Fruit fly (Drosophila melanogaster) whole organism, embryonic: Measurements from ENCODE around the gene siz.

Experiments
- Abd-B ChIP-seq: fragments of 200-800 bp; sonication (Bioruptor generic); optimal IDR thresholded peaks from 2 replicates; lab custom pipeline; 2018; ENCODE audit warnings: missing biosample characterization, mild to moderate bottlenecking, missing genetic modification characterization, moderate library complexity
- Asciz ChIP-seq: fragments of 200-800 bp; sonication (Bioruptor generic); optimal IDR thresholded peaks from 2 replicates; lab custom pipeline; 2017; ENCODE audit warnings: missing biosample characterization, mild to moderate bottlenecking, missing genetic modification characterization, missing genetic modification reagents
- B-H2 ChIP-seq: fragments of 200-800 bp; sonication (Bioruptor generic); optimal IDR thresholded peaks from 2 replicates; lab custom pipeline; 2018; ENCODE audit warnings: missing biosample characterization, mild to moderate bottlenecking, missing genetic modification characterization
- CG10209 ChIP-seq: fragments of 200-800 bp; sonication (Bioruptor generic); optimal IDR thresholded peaks from 3 replicates; lab custom pipeline; 2017; ENCODE audit warnings: missing biosample characterization, mild to moderate bottlenecking, missing genetic modification characterization, missing genetic modification reagents
- CG10274 ChIP-seq: fragments of 200-800 bp; sonication (Bioruptor generic); optimal IDR thresholded peaks from 3 replicates; lab custom pipeline; 2017; ENCODE audit warnings: missing biosample characterization, mild to moderate bottlenecking, missing genetic modification characterization
- CG10543 ChIP-seq: fragments of 200-800 bp; sonication (Bioruptor generic); optimal IDR thresholded peaks from 3 replicates; lab custom pipeline; 2017; ENCODE audit warnings: missing biosample characterization, mild to moderate bottlenecking, missing genetic modification characterization, moderate library complexity
- CG12744 ChIP-seq: fragments of 200-800 bp; sonication (Bioruptor generic); optimal IDR thresholded peaks from 2 replicates; lab custom pipeline; 2016; ENCODE audit warnings: missing biosample characterization, missing genetic modification characterization
- CG15269 ChIP-seq: fragments of 200-800 bp; sonication (Bioruptor generic); optimal IDR thresholded peaks from 2 replicates; lab custom pipeline; 2018; ENCODE audit warnings: missing biosample characterization, mild to moderate bottlenecking, missing genetic modification characterization, moderate library complexity
- CG1647 ChIP-seq: fragments of 200-800 bp; sonication (Bioruptor generic); optimal IDR thresholded peaks from 3 replicates; lab custom pipeline; 2016; ENCODE audit warnings: missing biosample characterization, missing genetic modification characterization
- CG16815 ChIP-seq: fragments of 200-800 bp; sonication (Bioruptor generic); optimal IDR thresholded peaks from 3 replicates; lab custom pipeline; 2017; ENCODE audit warnings: missing biosample characterization, mild to moderate bottlenecking, missing genetic modification characterization
- CG16863 ChIP-seq: fragments of 200-800 bp; sonication (Bioruptor generic); optimal IDR thresholded peaks from 3 replicates; lab custom pipeline; 2016; ENCODE audit warnings: missing biosample characterization, missing genetic modification characterization
- CG17829 ChIP-seq: fragments of 200-800 bp; optimal IDR thresholded peaks from 2 replicates; lab custom pipeline; 2019; ENCODE audit warnings: missing biosample characterization, mild to moderate bottlenecking, missing genetic modification characterization, moderate library complexity
- CG17912 ChIP-seq: fragments of 200-800 bp; sonication (Bioruptor generic); optimal IDR thresholded peaks from 2 replicates; lab custom pipeline; 2018; ENCODE audit warnings: missing biosample characterization, mild to moderate bottlenecking, missing genetic modification characterization
- CG1832 ChIP-seq: fragments of 200-800 bp; sonication (Bioruptor generic); optimal IDR thresholded peaks from 2 replicates; lab custom pipeline; 2017; ENCODE audit warnings: missing biosample characterization, mild to moderate bottlenecking, missing genetic modification characterization, inconsistent platforms
- CG18476 ChIP-seq: fragments of 200-800 bp; sonication (Bioruptor generic); optimal IDR thresholded peaks from 2 replicates; lab custom pipeline; 2016; ENCODE audit warnings: missing biosample characterization, mild to moderate bottlenecking, missing genetic modification characterization
- CG31441 ChIP-seq: fragments of 200-800 bp; sonication (Bioruptor generic); IDR thresholded peaks from 2 replicates; pipeline ENCODE4 v1.3.6; 2022; ENCODE audit warnings: missing biosample characterization, missing genetic modification characterization
- CG4404 ChIP-seq: fragments of 200-800 bp; sonication (Bioruptor generic); IDR thresholded peaks from 2 replicates; pipeline ENCODE4 v1.3.6; 2022; ENCODE audit warnings: missing biosample characterization, missing genetic modification characterization
- CG6272 ChIP-seq: fragments of 200-800 bp; sonication (Bioruptor generic); IDR thresholded peaks from 2 replicates; pipeline ENCODE4 v1.3.6; 2022; ENCODE audit warnings: missing biosample characterization, missing genetic modification characterization
- CG6654 ChIP-seq: fragments of 200-800 bp; sonication (Bioruptor generic); optimal IDR thresholded peaks from 2 replicates; lab custom pipeline; 2017; ENCODE audit warnings: missing biosample characterization, mild to moderate bottlenecking, missing genetic modification characterization
- CG6683 ChIP-seq: fragments of 200-800 bp; sonication (Bioruptor generic); optimal IDR thresholded peaks from 2 replicates; lab custom pipeline; 2017; ENCODE audit warnings: missing biosample characterization, mild to moderate bottlenecking, missing genetic modification characterization, missing genetic modification reagents
- CG8924 ChIP-seq: fragments of 200-800 bp; optimal IDR thresholded peaks from 3 replicates; lab custom pipeline; 2019; ENCODE audit warnings: missing biosample characterization, mild to moderate bottlenecking, missing genetic modification characterization, moderate library complexity
- CkIIα-i1 ChIP-seq: fragments of 200-800 bp; sonication (Bioruptor generic); IDR thresholded peaks from 2 replicates; pipeline ENCODE4 v1.3.6; 2022; ENCODE audit warnings: missing biosample characterization, missing genetic modification characterization
- Fer1 ChIP-seq: fragments of 200-800 bp; sonication (Bioruptor generic); optimal IDR thresholded peaks from 2 replicates; lab custom pipeline; 2017; ENCODE audit warnings: missing biosample characterization, mild to moderate bottlenecking, missing genetic modification characterization
- H2.0 ChIP-seq: fragments of 200-800 bp; sonication (Bioruptor generic); IDR thresholded peaks from 2 replicates; pipeline ENCODE4 v1.3.6; 2022; ENCODE audit warnings: missing biosample characterization, missing genetic modification characterization
- HLH4C ChIP-seq: fragments of 200-800 bp; sonication (Bioruptor generic); IDR thresholded peaks from 3 replicates; pipeline ENCODE4 v1.3.6; 2022; ENCODE audit warnings: missing biosample characterization, missing genetic modification characterization; ENCODE audit not compliant: partially characterized antibody
- Hmx ChIP-seq: fragments of 200-800 bp; sonication (Bioruptor generic); optimal IDR thresholded peaks from 2 replicates; lab custom pipeline; 2016; ENCODE audit warnings: missing biosample characterization, missing genetic modification characterization
- MTF-1 ChIP-seq: fragments of 200-800 bp; sonication (Bioruptor generic); optimal IDR thresholded peaks from 2 replicates; lab custom pipeline; 2018; ENCODE audit warnings: missing biosample characterization, mild to moderate bottlenecking, missing genetic modification characterization, borderline replicate concordance
- Mes4 ChIP-seq: fragments of 200-800 bp; sonication (Bioruptor generic); optimal IDR thresholded peaks from 2 replicates; lab custom pipeline; 2016; ENCODE audit warnings: missing biosample characterization, missing genetic modification characterization
- Pdp1 ChIP-seq, 2 experiments: fragments of 200-800 bp; sonication (Bioruptor generic); optimal IDR thresholded peaks; 3 replicates each; lab custom pipeline; 2016; ENCODE audit warnings: missing biosample characterization in 2 of 2, missing genetic modification characterization in 2 of 2, mild to moderate bottlenecking in 1 of 2, moderate library complexity in 1 of 2
- abd-A ChIP-seq: fragments of 200-800 bp; sonication (Bioruptor generic); optimal IDR thresholded peaks from 3 replicates; lab custom pipeline; 2019; ENCODE audit warnings: missing biosample characterization, mild to moderate bottlenecking, missing genetic modification characterization, moderate library complexity
- az2 ChIP-seq: fragments of 200-800 bp; sonication (Bioruptor generic); optimal IDR thresholded peaks from 3 replicates; lab custom pipeline; 2016; ENCODE audit warnings: missing biosample characterization, missing genetic modification characterization
- bigmax ChIP-seq: fragments of 200-800 bp; sonication (Bioruptor generic); optimal IDR thresholded peaks from 2 replicates; lab custom pipeline; 2018; ENCODE audit warnings: missing biosample characterization, mild to moderate bottlenecking, missing genetic modification characterization
- bowl ChIP-seq: fragments of 200-800 bp; sonication (Bioruptor generic); IDR thresholded peaks from 2 replicates; pipeline ENCODE4 v1.3.6; 2022; ENCODE audit warnings: missing biosample characterization, missing genetic modification characterization
- btn ChIP-seq: fragments of 200-800 bp; sonication (Bioruptor generic); optimal IDR thresholded peaks from 2 replicates; lab custom pipeline; 2016; ENCODE audit warnings: missing biosample characterization, missing genetic modification characterization
- ci ChIP-seq: fragments of 200-800 bp; sonication (Bioruptor generic); IDR thresholded peaks from 3 replicates; pipeline ENCODE4 v1.3.6; 2022; ENCODE audit warnings: missing biosample characterization, missing genetic modification characterization
- corto ChIP-seq: fragments of 200-800 bp; sonication (Bioruptor generic); optimal IDR thresholded peaks from 2 replicates; lab custom pipeline; 2016; ENCODE audit warnings: missing biosample characterization, mild to moderate bottlenecking, missing genetic modification characterization, moderate library complexity
- dmrt99B ChIP-seq: fragments of 200-800 bp; sonication (Bioruptor generic); optimal IDR thresholded peaks from 2 replicates; lab custom pipeline; 2018; ENCODE audit warnings: missing biosample characterization, mild to moderate bottlenecking, missing genetic modification characterization, moderate library complexity
- grau ChIP-seq: fragments of 200-800 bp; optimal IDR thresholded peaks from 3 replicates; lab custom pipeline; 2019; ENCODE audit warnings: missing biosample characterization, mild to moderate bottlenecking, missing genetic modification characterization, moderate library complexity
- gro ChIP-seq: fragments of 200-800 bp; sonication (Bioruptor generic); optimal IDR thresholded peaks from 2 replicates; lab custom pipeline; 2016; ENCODE audit warnings: missing biosample characterization, missing genetic modification characterization
- gsb-n ChIP-seq: fragments of 200-800 bp; sonication (Bioruptor generic); optimal IDR thresholded peaks from 3 replicates; lab custom pipeline; 2018; ENCODE audit warnings: missing biosample characterization, mild to moderate bottlenecking, missing genetic modification characterization
- lilli ChIP-seq: fragments of 200-800 bp; sonication (Bioruptor generic); optimal IDR thresholded peaks from 3 replicates; lab custom pipeline; 2016; ENCODE audit warnings: missing biosample characterization, missing genetic modification characterization
- oc ChIP-seq: fragments of 200-800 bp; sonication (Bioruptor generic); optimal IDR thresholded peaks from 2 replicates; lab custom pipeline; 2018; ENCODE audit warnings: missing biosample characterization, mild to moderate bottlenecking, missing genetic modification characterization, moderate library complexity
- pzg ChIP-seq: fragments of 200-800 bp; sonication (Bioruptor generic); optimal IDR thresholded peaks from 3 replicates; lab custom pipeline; 2018; ENCODE audit warnings: missing biosample characterization, mild to moderate bottlenecking, missing genetic modification characterization, moderate library complexity
- repo ChIP-seq: fragments of 200-800 bp; sonication (Bioruptor generic); optimal IDR thresholded peaks from 2 replicates; lab custom pipeline; 2016; ENCODE audit warnings: missing biosample characterization, missing genetic modification characterization
- salm ChIP-seq: fragments of 200-800 bp; sonication (Bioruptor generic); optimal IDR thresholded peaks from 2 replicates; lab custom pipeline; 2018; ENCODE audit warnings: missing biosample characterization, mild to moderate bottlenecking, missing genetic modification characterization
- sd ChIP-seq: fragments of 200-800 bp; sonication (Bioruptor generic); optimal IDR thresholded peaks from 3 replicates; lab custom pipeline; 2018; ENCODE audit warnings: missing biosample characterization, mild to moderate bottlenecking, missing genetic modification characterization, moderate library complexity
- sisA ChIP-seq: fragments of 200-800 bp; sonication (Bioruptor generic); IDR thresholded peaks from 2 replicates; pipeline ENCODE4 v1.3.6; 2022; ENCODE audit warnings: missing biosample characterization, missing genetic modification characterization
- sug ChIP-seq: fragments of 200-800 bp; optimal IDR thresholded peaks from 2 replicates; lab custom pipeline; 2019; ENCODE audit warnings: missing biosample characterization, mild to moderate bottlenecking, missing genetic modification characterization, moderate library complexity
- usp ChIP-seq: fragments of >200 bp; optimal IDR thresholded peaks from 2 replicates; lab custom pipeline; 2017; ENCODE audit warnings: missing biosample characterization, missing genetic modification characterization
- vvl ChIP-seq: fragments of 200-800 bp; sonication (Bioruptor generic); IDR thresholded peaks from 2 replicates; pipeline ENCODE4 v1.3.6; 2022; ENCODE audit warnings: missing biosample characterization, missing genetic modification characterization
- zen ChIP-seq: fragments of 200-800 bp; sonication (Bioruptor generic); optimal IDR thresholded peaks from 3 replicates; lab custom pipeline; 2018; ENCODE audit warnings: missing biosample characterization, mild to moderate bottlenecking, missing genetic modification characterization, moderate library complexity

siz gene

DNA sequence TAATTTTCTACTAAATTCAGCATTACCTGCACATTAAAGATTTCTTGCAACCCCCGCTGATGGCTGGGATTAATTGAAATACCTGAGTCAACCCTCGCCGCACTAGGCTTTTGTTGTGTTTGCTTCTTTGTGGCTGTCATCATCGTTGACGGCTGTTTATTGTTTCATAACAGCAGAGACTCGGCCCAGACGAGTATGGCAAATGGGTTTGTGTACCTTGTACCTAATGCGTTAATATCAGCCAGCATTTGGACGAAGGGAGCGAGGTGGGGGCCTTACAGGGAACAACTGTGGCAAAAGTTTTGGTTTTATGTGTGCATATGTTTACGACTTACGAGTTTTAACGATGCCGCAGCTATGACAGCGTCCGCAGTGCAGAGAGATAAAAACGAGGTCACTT lies 21.5 kb downstream of the siz start:
- TF ChIP-seq CG10274 (GFP tag; lab: Kevin White, UChicago) = no peak
- TF ChIP-seq ci = 0 out of 3 replicates have a peak, but pooled peaks have one; percentile 42
- no peak for TF ChIP-seq CG1832 (GFP tag; lab: Kevin White, UChicago)
- no peak for TF ChIP-seq CG12744 (GFP tag; lab: Kevin White, UChicago)
- peak; percentile 25 for TF ChIP-seq dmrt99B (tag; lab: Kevin White, UChicago)
- TF ChIP-seq CG16815 (GFP tag; lab: Kevin White, UChicago) = no peak
- peak; percentile 1 for TF ChIP-seq gsb-n (tag; lab: Kevin White, UChicago)
- TF ChIP-seq Abd-B (GFP tag; lab: Kevin White, UChicago) = peak; percentile 62
- no peak for TF ChIP-seq CG17829
- TF ChIP-seq oc (tag; lab: Kevin White, UChicago) = peak; percentile 69
- TF ChIP-seq bigmax (GFP tag; lab: Kevin White, UChicago) = no peak
- TF ChIP-seq salm = peak; percentile 7
- no peak for TF ChIP-seq CG4404
- no peak for TF ChIP-seq lilli
- no peak for TF ChIP-seq repo (GFP tag; lab: Kevin White, UChicago)
- peak; percentile 80 for TF ChIP-seq abd-A
- TF ChIP-seq Hmx (GFP tag; lab: Kevin White, UChicago) = no peak
- peak; percentile 13 for TF ChIP-seq Fer1
- TF ChIP-seq sug = peak; percentile 4
- no peak for TF ChIP-seq az2
- no peak for TF ChIP-seq CG16863 (GFP tag; lab: Kevin White, UChicago)
- peak; percentile 59 for TF ChIP-seq CG15269
- TF ChIP-seq CG8924 (tag; lab: Kevin White, UChicago) = no peak
- TF ChIP-seq CG31441 = no peak
- TF ChIP-seq Asciz = no peak
- peak; percentile 56 for TF ChIP-seq sd (tag; lab: Kevin White, UChicago)
- TF ChIP-seq CG6272 (GFP tag; lab: Robert Waterston, UW) = no peak
- TF ChIP-seq MTF-1 (GFP tag; lab: Kevin White, UChicago) = peak; percentile 40
- TF ChIP-seq corto (GFP tag; lab: Kevin White, UChicago) = no peak
- TF ChIP-seq bowl = no peak
- peak; percentile 37; the same call in 1 of the 2 replicates for TF ChIP-seq vvl
- peak in 1 of 2 experiments; percentile 81 for TF ChIP-seq Pdp1 (GFP tag; optimal IDR thresholded peaks at IDR 0.05; lab: Kevin White, UChicago)
- peak; percentile 10 for TF ChIP-seq gro
- peak; percentile 89 for TF ChIP-seq CG18476 (GFP tag; lab: Kevin White, UChicago)
- no peak for TF ChIP-seq CG6654
- no peak for TF ChIP-seq CG10209 (GFP tag; lab: Kevin White, UChicago)
- TF ChIP-seq CkIIα-i1 (GFP tag; lab: Robert Waterston, UW) = no peak
- no peak for TF ChIP-seq CG1647 (GFP tag; lab: Kevin White, UChicago)
- TF ChIP-seq CG6683 (GFP tag; lab: Kevin White, UChicago) = no peak
- TF ChIP-seq CG10543 = peak; percentile 74
- TF ChIP-seq usp (GFP tag; lab: Kevin White, UChicago) = no peak
- no peak for TF ChIP-seq pzg (GFP tag; lab: Kevin White, UChicago)
- no peak for TF ChIP-seq grau (tag; lab: Kevin White, UChicago)
- no peak for TF ChIP-seq btn
- peak; percentile 65 for TF ChIP-seq CG17912 (GFP tag; lab: Kevin White, UChicago)
- peak; percentile 45 for TF ChIP-seq zen (tag; lab: Kevin White, UChicago)
- TF ChIP-seq sisA (GFP tag; lab: Robert Waterston, UW) = no peak
- TF ChIP-seq Mes4 (GFP tag; lab: Kevin White, UChicago) = no peak
- TF ChIP-seq HLH4C (GFP tag; lab: Robert Waterston, UW) = no peak
- TF ChIP-seq H2.0 (GFP tag; lab: Robert Waterston, UW) = peak; percentile 21; the same call in 1 of the 2 replicates
- peak; percentile 8 for TF ChIP-seq B-H2
